Worm (Caenorhabditis elegans): Measurements from ENCODE around the gene chtb-2.
A peak's percentile ranks its signal among the peaks of the same experiment; 100 is the strongest.

Gene chtb-2

ce11 chrIII:6509301-6509700 is 26.3 kb downstream of the chtb-2 start:
- TF ChIP-seq hlh-11 (tag; optimal IDR thresholded peaks at IDR 0.05) (peak; percentile 36), fkh-10 (GFP tag; optimal IDR thresholded peaks at IDR 0.05) (no peak), mdt-29 (GFP tag; IDR thresholded peaks at IDR 0.05) (no peak), php-3 (GFP tag; IDR thresholded peaks at IDR 0.05) (no peak), cey-2 (tag; optimal IDR thresholded peaks at IDR 0.05; ENCODE audit: borderline replicate concordance, insufficient read depth) (peak; percentile 44), F37D6.2 (tag; optimal IDR thresholded peaks at IDR 0.05) (no peak), dmd-6 (GFP tag; IDR thresholded peaks at IDR 0.05) (peak; percentile 44), hlh-30 (tag; optimal IDR thresholded peaks at IDR 0.05; ENCODE audit: insufficient read depth) (peak; percentile 31), zag-1 (tag; optimal IDR thresholded peaks at IDR 0.05) (no peak), attf-4 (tag; optimal IDR thresholded peaks at IDR 0.05) (no peak), snpc-1.2 (GFP tag; IDR thresholded peaks at IDR 0.05) (no peak), dpl-1 (GFP tag; optimal IDR thresholded peaks at IDR 0.05) (no peak), unc-62 (GFP tag; optimal IDR thresholded peaks at IDR 0.05 in 1 of 2) (peak in 1 of 2 experiments; percentile 64), unc-62 (tag; optimal IDR thresholded peaks at IDR 0.05) (no peak), madf-9 (GFP tag; conservative IDR thresholded peaks at IDR 0.05) (no peak), ceh-44 (GFP tag; IDR thresholded peaks at IDR 0.05) (no peak), ama-1 (optimal IDR thresholded peaks at IDR 0.05) (no peak), fos-1 (tag; optimal IDR thresholded peaks at IDR 0.05) (no peak), set-16 (GFP tag; IDR thresholded peaks at IDR 0.05) (no peak), Y48G9A.11 (GFP tag; IDR thresholded peaks at IDR 0.05) (no peak), madf-5 (GFP tag; IDR thresholded peaks at IDR 0.05) (no peak), dmd-8 (GFP tag; IDR thresholded peaks at IDR 0.05) (no peak), dmd-9 (GFP tag; IDR thresholded peaks at IDR 0.05) (no peak), T26A8.4 (GFP tag; IDR thresholded peaks at IDR 0.05) (no peak), mxl-3 (GFP tag; optimal IDR thresholded peaks at IDR 0.05) (no peak), tra-1 (GFP tag; IDR thresholded peaks at IDR 0.05) (0 out of 2 replicates have a peak, but pooled peaks have one; percentile 8), lin-13 (GFP tag; optimal IDR thresholded peaks at IDR 0.05) (no peak), mes-2 (tag; optimal IDR thresholded peaks at IDR 0.05; ENCODE audit: poor library complexity, severe bottlenecking) (no peak), duxl-1 (tag; optimal IDR thresholded peaks at IDR 0.05; ENCODE audit: poor library complexity) (no peak), daf-16 (GFP tag; optimal IDR thresholded peaks at IDR 0.05) (no peak), daf-16 (tag; optimal IDR thresholded peaks at IDR 0.05) (peak; percentile 73), lsy-2 (tag; optimal IDR thresholded peaks at IDR 0.05) (peak in 1 of 2 experiments; percentile 18), pqm-1 (tag; optimal IDR thresholded peaks at IDR 0.05) (no peak), F26F4.8 (GFP tag; conservative IDR thresholded peaks at IDR 0.05) (no peak), lir-3 (tag; optimal IDR thresholded peaks at IDR 0.05) (no peak), dve-1 (tag; optimal IDR thresholded peaks at IDR 0.05; ENCODE audit: insufficient read depth) (peak; percentile 14), R02D3.7 (tag; optimal IDR thresholded peaks at IDR 0.05) (no peak), pha-4 (GFP tag; IDR thresholded peaks at IDR 0.05) (no peak), pha-4 (tag; optimal IDR thresholded peaks at IDR 0.05) (no peak), zip-11 (GFP tag; IDR thresholded peaks at IDR 0.05) (no peak), daf-12 (tag; optimal IDR thresholded peaks at IDR 0.05) (no peak), nhr-10 (tag; optimal IDR thresholded peaks at IDR 0.05) (no peak), unc-130 (GFP tag; optimal IDR thresholded peaks at IDR 0.05) (no peak), nhr-28 (tag; optimal IDR thresholded peaks at IDR 0.05) (peak; percentile 20), ZK546.5 (tag; optimal IDR thresholded peaks at IDR 0.05) (no peak), lim-7 (GFP tag; IDR thresholded peaks at IDR 0.05) (no peak; the same call in 1 of the 2 replicates), T20F7.1 (GFP tag; optimal IDR thresholded peaks at IDR 0.05) (peak; percentile 22), nhr-25 (tag; optimal IDR thresholded peaks at IDR 0.05; ENCODE audit: borderline replicate concordance, insufficient read depth) (no peak), egl-27 (tag; optimal IDR thresholded peaks at IDR 0.05) (no peak)
